Worm (Caenorhabditis elegans) whole organism, young adult: ENCODE measurements around the gene unc-58.

Experiments
- C06A6.2 ChIP-seq: fragments of 200-800 bp; sonication (Bioruptor generic); conservative IDR thresholded peaks from 2 replicates; pipeline ENCODE4 v1.3.6; 2022; ENCODE audit warnings: missing genetic modification characterization, missing compliant biosample characterization
- hmg-1.2 ChIP-seq: fragments of 200-800 bp; sonication (Bioruptor generic); IDR thresholded peaks from 2 replicates; pipeline ENCODE4 v1.3.6; 2022; ENCODE audit warnings: missing genetic modification reagents, missing genetic modification characterization, missing compliant biosample characterization
- lin-54 ChIP-seq: fragments of 200-800 bp; sonication (Bioruptor generic); optimal IDR thresholded peaks from 2 replicates; lab custom pipeline; 2018; ENCODE audit warnings: mild to moderate bottlenecking, missing genetic modification characterization, missing compliant biosample characterization
- nfya-1 ChIP-seq: sonication (generic microtip); optimal IDR thresholded peaks from 2 replicates; lab custom pipeline; 2017; ENCODE audit warnings: antibody characterized with exemption, missing compliant biosample characterization, missing genetic modification characterization, borderline replicate concordance; ENCODE audit not compliant: insufficient read depth
- nhr-120 ChIP-seq: fragments of 200-800 bp; sonication (Bioruptor generic); IDR thresholded peaks from 2 replicates; pipeline ENCODE4 v1.3.6; 2022; ENCODE audit warnings: missing genetic modification characterization, missing compliant biosample characterization

DNA sequence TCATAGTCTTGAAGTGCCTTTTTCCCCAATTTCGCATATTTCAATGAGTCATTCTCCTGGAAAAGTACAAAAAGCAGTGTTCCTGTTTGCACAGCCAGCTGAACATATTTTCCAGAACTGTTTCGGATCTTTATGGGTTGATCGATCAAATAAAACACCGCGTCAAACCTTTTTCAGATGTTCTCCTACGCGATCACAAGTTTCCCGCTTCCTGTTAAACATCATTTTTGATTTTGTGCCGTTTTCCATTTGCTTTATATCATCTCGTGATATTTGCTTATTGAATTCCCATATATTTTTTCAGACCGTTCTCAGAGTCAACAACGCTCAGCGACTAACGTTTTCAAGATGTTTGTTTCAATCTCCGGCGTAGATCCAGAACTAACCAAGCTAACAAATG, 41.7 kb upstream of the unc-58 start, which contains the start of gene C07A4.3:
- TF ChIP-seq nhr-120 (GFP tag; lab: Robert Waterston, UW), result no peak
- TF ChIP-seq hmg-1.2 (GFP tag; lab: Robert Waterston, UW), result no peak
- TF ChIP-seq C06A6.2 (GFP tag; lab: Robert Waterston, UW), result no peak
- TF ChIP-seq lin-54 (GFP tag; lab: Kevin White, UChicago), result no peak
- TF ChIP-seq nfya-1, result no peak
